Worm (Caenorhabditis elegans) whole organism, L1 larva: ENCODE data around the gene pxmp-4.

Experiments used
- Y116A8C.19 ChIP-seq: sonication (generic microtip); optimal IDR thresholded peaks from 2 replicates; lab custom pipeline; 2016; ENCODE audit warnings: missing compliant biosample characterization, missing genetic modification characterization, borderline replicate concordance
- aha-1 ChIP-seq: fragments of 150-350 bp; optimal IDR thresholded peaks from 2 replicates; lab custom pipeline; 2014; ENCODE audit warnings: missing biosample characterization, missing genetic modification characterization
- ama-1 ChIP-seq: fragments of 150-350 bp; optimal IDR thresholded peaks from 2 replicates; lab custom pipeline; 2014
- blmp-1 ChIP-seq: fragments of 150-350 bp; optimal IDR thresholded peaks from 2 replicates; lab custom pipeline; 2014; ENCODE audit warnings: missing biosample characterization, missing genetic modification characterization
- ceh-63 ChIP-seq: fragments of 200-800 bp; sonication (Bioruptor generic); optimal IDR thresholded peaks from 2 replicates; lab custom pipeline; 2018; ENCODE audit warnings: mild to moderate bottlenecking, missing genetic modification characterization, missing compliant biosample characterization
- ceh-8 ChIP-seq: fragments of 200-800 bp; sonication (Bioruptor generic); optimal IDR thresholded peaks from 2 replicates; lab custom pipeline; 2018; ENCODE audit warnings: mild to moderate bottlenecking, missing genetic modification characterization, moderate library complexity, missing compliant biosample characterization
- ceh-82 ChIP-seq, 3 experiments: fragments of 150-350 bp in 1 of 3; sonication (generic microtip) in 2 of 3; optimal IDR thresholded peaks; 2 replicates each; lab custom pipeline; 2014 to 2017; ENCODE audit warnings: missing biosample characterization in 3 of 3, missing genetic modification characterization in 3 of 3
- ces-1 ChIP-seq: fragments of 150-350 bp; optimal IDR thresholded peaks from 2 replicates; lab custom pipeline; 2014; ENCODE audit warnings: missing biosample characterization, missing genetic modification reagents, missing genetic modification characterization
- dpl-1 ChIP-seq, 3 experiments: fragments of 150-350 bp in 2 of 3; sonication (generic microtip) in 1 of 3; optimal IDR thresholded peaks; 2 replicates each; lab custom pipeline; 2014 to 2017; ENCODE audit warnings: missing biosample characterization in 3 of 3, missing genetic modification characterization in 3 of 3, missing genetic modification reagents in 3 of 3
- dsc-1 ChIP-seq: sonication (generic microtip); optimal IDR thresholded peaks from 2 replicates; lab custom pipeline; 2016; ENCODE audit warnings: mild to moderate bottlenecking, missing genetic modification characterization, missing compliant biosample characterization
- efl-1 ChIP-seq, 4 experiments: fragments of 150-350 bp; optimal IDR thresholded peaks in 3 of 4; peaks in 1 of 4; 1 replicate in 1 of 4; 2 replicates in 3 of 4; lab custom pipeline; 2014; ENCODE audit warnings: missing biosample characterization in 2 of 4, missing genetic modification characterization in 2 of 4, missing genetic modification reagents in 2 of 4
- egl-13 ChIP-seq: sonication (generic microtip); optimal IDR thresholded peaks from 2 replicates; lab custom pipeline; 2016; ENCODE audit warnings: missing genotype, missing genetic modification reagents, missing genetic modification characterization, missing compliant biosample characterization
- egl-27 ChIP-seq, 2 experiments: fragments of 150-350 bp in 1 of 2; sonication (generic microtip); optimal IDR thresholded peaks; 3 replicates each; lab custom pipeline; 2017 to 2018; ENCODE audit warnings: missing biosample characterization in 2 of 2, missing genetic modification characterization in 2 of 2, missing genetic modification reagents in 2 of 2
- elt-3 ChIP-seq, 6 experiments: fragments of 150-350 bp in 1 of 6; sonication (generic microtip); optimal IDR thresholded peaks; 2 replicates each; lab custom pipeline; 2017 to 2018; ENCODE audit warnings: missing biosample characterization in 6 of 6, missing genetic modification characterization in 6 of 6, inconsistent platforms in 1 of 6
- ets-5 ChIP-seq: fragments of 200-800 bp; sonication (Bioruptor generic); IDR thresholded peaks from 2 replicates; pipeline ENCODE4 v1.3.6; 2022; ENCODE audit warnings: missing genetic modification characterization, missing compliant biosample characterization
- fkh-8 ChIP-seq: sonication (generic microtip); optimal IDR thresholded peaks from 2 replicates; lab custom pipeline; 2016; ENCODE audit warnings: mild to moderate bottlenecking, missing genetic modification characterization, missing compliant biosample characterization
- hlh-17 ChIP-seq: fragments of 200-800 bp; sonication (Bioruptor generic); optimal IDR thresholded peaks from 2 replicates; lab custom pipeline; 2018; ENCODE audit warnings: missing genetic modification characterization, mild to moderate bottlenecking, missing compliant biosample characterization, moderate library complexity, borderline replicate concordance
- hlh-4 ChIP-seq: sonication (generic microtip); optimal IDR thresholded peaks from 2 replicates; lab custom pipeline; 2016; ENCODE audit warnings: mild to moderate bottlenecking, missing genetic modification characterization, missing compliant biosample characterization
- hpl-2 ChIP-seq: fragments of 150-350 bp; optimal IDR thresholded peaks from 2 replicates; lab custom pipeline; 2014; ENCODE audit warnings: missing biosample characterization, missing genetic modification reagents, missing genetic modification characterization
- irx-1 ChIP-seq: sonication (generic microtip); optimal IDR thresholded peaks from 2 replicates; lab custom pipeline; 2016; ENCODE audit warnings: missing genetic modification characterization, missing compliant biosample characterization
- lin-13 ChIP-seq: fragments of 150-350 bp; optimal IDR thresholded peaks from 2 replicates; lab custom pipeline; 2014; ENCODE audit warnings: missing biosample characterization, missing genetic modification reagents, missing genetic modification characterization
- lin-39 ChIP-seq: fragments of 150-350 bp; optimal IDR thresholded peaks from 2 replicates; lab custom pipeline; 2014; ENCODE audit warnings: missing biosample characterization, missing genetic modification reagents, missing genetic modification characterization
- lir-3 ChIP-seq: sonication (generic microtip); optimal IDR thresholded peaks from 2 replicates; lab custom pipeline; 2016; ENCODE audit warnings: mild to moderate bottlenecking, missing genetic modification characterization, moderate library complexity, missing compliant biosample characterization; ENCODE audit not compliant: poor library complexity
- lsy-2 ChIP-seq, 2 experiments: fragments of 150-350 bp; optimal IDR thresholded peaks; 2 replicates each; lab custom pipeline; 2014; ENCODE audit warnings: missing biosample characterization in 2 of 2, missing genetic modification characterization in 2 of 2
- mab-9 ChIP-seq: fragments of 200-800 bp; sonication (Bioruptor generic); IDR thresholded peaks from 2 replicates; pipeline ENCODE4 v1.3.6; 2022; ENCODE audit warnings: missing genetic modification reagents, missing genetic modification characterization, missing compliant biosample characterization
- mdl-1 ChIP-seq, 2 experiments: fragments of 150-350 bp; optimal IDR thresholded peaks; 2 replicates each; lab custom pipeline; 2014 to 2017; ENCODE audit warnings: missing biosample characterization in 2 of 2, missing genetic modification characterization in 2 of 2, inconsistent platforms in 1 of 2
- nhr-11 ChIP-seq: fragments of 150-350 bp; optimal IDR thresholded peaks from 2 replicates; lab custom pipeline; 2014; ENCODE audit warnings: missing biosample characterization, missing genetic modification characterization
- nhr-19 ChIP-seq: fragments of 200-800 bp; sonication (Bioruptor generic); conservative IDR thresholded peaks from 2 replicates; pipeline ENCODE4 v1.3.6; 2022; ENCODE audit warnings: missing genetic modification characterization, missing compliant biosample characterization
- nhr-237 ChIP-seq: fragments of 150-350 bp; optimal IDR thresholded peaks from 2 replicates; lab custom pipeline; 2014; ENCODE audit warnings: missing biosample characterization, missing genetic modification characterization
- nhr-47 ChIP-seq: sonication (generic microtip); optimal IDR thresholded peaks from 2 replicates; lab custom pipeline; 2016; ENCODE audit warnings: mild to moderate bottlenecking, missing genetic modification characterization, moderate library complexity, missing compliant biosample characterization
- nhr-71 ChIP-seq: sonication (generic microtip); optimal IDR thresholded peaks from 2 replicates; lab custom pipeline; 2016; ENCODE audit warnings: mild to moderate bottlenecking, missing genetic modification characterization, moderate library complexity, missing compliant biosample characterization
- nhr-84 ChIP-seq: sonication (generic microtip); optimal IDR thresholded peaks from 2 replicates; lab custom pipeline; 2017; ENCODE audit warnings: missing biosample characterization, missing genetic modification characterization
- pax-3 ChIP-seq: fragments of 200-800 bp; sonication (Bioruptor generic); optimal IDR thresholded peaks from 2 replicates; lab custom pipeline; 2018; ENCODE audit warnings: mild to moderate bottlenecking, missing genetic modification characterization, moderate library complexity, missing compliant biosample characterization
- pqm-1 ChIP-seq: sonication (generic microtip); optimal IDR thresholded peaks from 3 replicates; lab custom pipeline; 2017; ENCODE audit warnings: missing biosample characterization, missing genetic modification characterization
- rnt-1 ChIP-seq: sonication (generic microtip); optimal IDR thresholded peaks from 2 replicates; lab custom pipeline; 2016; ENCODE audit warnings: mild to moderate bottlenecking, missing genetic modification characterization, moderate library complexity, missing compliant biosample characterization
- skn-1 ChIP-seq: fragments of 150-350 bp; optimal IDR thresholded peaks from 2 replicates; lab custom pipeline; 2014; ENCODE audit warnings: missing biosample characterization, missing genetic modification characterization
- snpc-4 ChIP-seq: fragments of 150-350 bp; optimal IDR thresholded peaks from 2 replicates; lab custom pipeline; 2014; ENCODE audit warnings: missing biosample characterization, missing genetic modification characterization
- snu-23 ChIP-seq: sonication (generic microtip); optimal IDR thresholded peaks from 2 replicates; lab custom pipeline; 2016; ENCODE audit warnings: missing genetic modification characterization, missing compliant biosample characterization
- sptf-1 ChIP-seq: fragments of 150-350 bp; optimal IDR thresholded peaks from 2 replicates; lab custom pipeline; 2014; ENCODE audit warnings: missing biosample characterization, missing genetic modification characterization
- unc-30 ChIP-seq: sonication (generic microtip); optimal IDR thresholded peaks from 2 replicates; lab custom pipeline; 2017; ENCODE audit warnings: missing biosample characterization, missing genetic modification characterization
- vab-15 ChIP-seq: sonication (generic microtip); optimal IDR thresholded peaks from 2 replicates; lab custom pipeline; 2017; ENCODE audit warnings: missing genotype, mild to moderate bottlenecking, missing genetic modification characterization, missing compliant biosample characterization

Gene pxmp-4

ce11 chrIV:366406-366805, 29.4 kb upstream of the pxmp-4 start (continued):
- TF ChIP-seq skn-1 (tag; lab: Kevin White, UChicago) (no peak), egl-27 (tag; optimal IDR thresholded peaks at IDR 0.05; lab: Kevin White, UChicago) (no peak), ceh-82 (tag; optimal IDR thresholded peaks at IDR 0.05; lab: Kevin White, UChicago) (peak in 1 of 3 experiments; percentile 29), ceh-63 (GFP tag; lab: Kevin White, UChicago) (no peak), ets-5 (GFP tag; lab: Robert Waterston, UW) (no peak), snu-23 (GFP tag; lab: Kevin White, UChicago) (peak; percentile 66), efl-1 (optimal IDR thresholded peaks at IDR 0.05; lab: Kevin White, UChicago) (peak; percentile 27 to 35), efl-1 (GFP tag; optimal IDR thresholded peaks at IDR 0.05 in 1 of 2; lab: Kevin White, UChicago) (peak in 1 of 2 experiments; percentile 45), aha-1 (tag; lab: Kevin White, UChicago) (no peak), nhr-47 (tag; lab: Kevin White, UChicago) (peak; percentile 30), blmp-1 (tag; lab: Kevin White, UChicago) (peak; percentile 90)

ce11 chrIV:364983-365382, 28.0 kb upstream of the pxmp-4 start:
- TF ChIP-seq snpc-4 (no peak), lin-13 (GFP tag; lab: Kevin White, UChicago) (no peak), sptf-1 (no peak), pqm-1 (tag; lab: Kevin White, UChicago) (no peak), nhr-71 (tag; lab: Kevin White, UChicago) (peak; percentile 55), nhr-19 (GFP tag; lab: Robert Waterston, UW) (0 out of 2 replicates have a peak, but pooled peaks have one; percentile 11), efl-1 (optimal IDR thresholded peaks at IDR 0.05; lab: Kevin White, UChicago) (no peak), efl-1 (GFP tag; optimal IDR thresholded peaks at IDR 0.05 in 1 of 2; lab: Kevin White, UChicago) (peak in 1 of 2 experiments; percentile 77), nhr-237 (tag; lab: Kevin White, UChicago) (no peak), ceh-8 (GFP tag; lab: Kevin White, UChicago) (no peak), rnt-1 (tag; lab: Kevin White, UChicago) (peak; percentile 59), unc-30 (no peak), snu-23 (GFP tag; lab: Kevin White, UChicago) (no peak), lsy-2 (tag; optimal IDR thresholded peaks at IDR 0.05; lab: Kevin White, UChicago) (peak; percentile 3 to 26), dpl-1 (GFP tag; optimal IDR thresholded peaks at IDR 0.05; lab: Kevin White, UChicago) (no peak)

ce11 chrIV:343279-343678, 6.3 kb upstream of the pxmp-4 start:
- TF ChIP-seq nhr-11 (tag; lab: Kevin White, UChicago) (no peak), efl-1 (optimal IDR thresholded peaks at IDR 0.05; lab: Kevin White, UChicago) (no peak), efl-1 (GFP tag; optimal IDR thresholded peaks at IDR 0.05 in 1 of 2; lab: Kevin White, UChicago) (peak in 1 of 2 experiments; percentile 59), ama-1 (no peak), vab-15 (tag; lab: Kevin White, UChicago) (no peak), blmp-1 (tag; lab: Kevin White, UChicago) (no peak), lir-3 (tag; lab: Kevin White, UChicago) (no peak)

- TF ChIP-seq dsc-1 (tag; lab: Kevin White, UChicago) (peak; percentile 34), snu-23 (GFP tag; lab: Kevin White, UChicago) (no peak), egl-13 (tag; lab: Kevin White, UChicago) (peak; percentile 8)
These were observed 2.5 kb upstream of the pxmp-4 start, which contains the start of gene cdh-8 for ce11 chrIV:339508-339907. cdh-8 (plus strand) TSS chrIV:339808.

DNA sequence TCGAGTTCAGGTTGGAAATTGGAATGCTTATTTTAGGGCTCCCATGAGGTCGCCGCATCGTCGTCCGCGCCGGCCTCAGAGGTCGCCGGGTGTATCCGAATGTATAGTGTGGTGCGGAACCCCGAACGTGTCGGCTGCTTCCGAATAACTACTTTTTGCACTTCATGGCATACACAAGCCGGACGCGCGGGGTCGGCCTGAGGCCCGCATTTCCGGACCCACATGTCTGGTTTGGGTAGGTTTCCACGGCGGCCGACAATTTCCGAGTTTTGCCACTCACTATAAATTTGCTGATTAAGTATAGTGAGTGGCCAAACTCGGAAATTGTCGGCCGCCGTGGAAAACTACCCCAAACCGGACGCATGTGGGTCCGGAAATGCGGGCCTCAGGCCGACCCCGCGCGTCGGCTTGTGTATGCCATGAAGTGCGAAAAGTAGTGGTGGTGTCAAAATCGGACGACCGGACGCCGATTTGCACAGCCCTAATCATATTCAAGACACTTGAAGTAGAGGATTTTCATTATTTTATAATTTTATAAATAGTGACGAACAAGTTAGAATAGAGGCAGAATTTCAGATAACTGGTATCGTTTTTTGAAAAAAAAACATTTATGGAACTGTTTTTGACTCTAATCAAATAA, 1.3 kb upstream of the pxmp-4 start:
- TF ChIP-seq nhr-84 (tag; lab: Kevin White, UChicago) (no peak), mab-9 (GFP tag; lab: Robert Waterston, UW) (no peak), hpl-2 (GFP tag; lab: Kevin White, UChicago) (no peak), ces-1 (GFP tag; lab: Kevin White, UChicago) (no peak), elt-3 (tag; optimal IDR thresholded peaks at IDR 0.05; lab: Kevin White, UChicago) (no peak), hlh-17 (GFP tag; lab: Kevin White, UChicago) (no peak), hlh-4 (no peak), pax-3 (tag; lab: Kevin White, UChicago) (no peak), Y116A8C.19 (tag; lab: Kevin White, UChicago) (no peak), irx-1 (no peak), nhr-237 (tag; lab: Kevin White, UChicago) (no peak), lin-39 (tag; lab: Kevin White, UChicago) (no peak), mdl-1 (tag; optimal IDR thresholded peaks at IDR 0.05; lab: Kevin White, UChicago) (no peak), sptf-1 (no peak), fkh-8 (no peak)
